Fruit fly (Drosophila melanogaster) whole organism, wandering third instar larva: Measurements from ENCODE around the gene CG7542.

ENCODE experiments used
- Abd-B ChIP-seq: fragments of >200 bp; optimal IDR thresholded peaks from 2 replicates; lab custom pipeline; 2017; ENCODE audit warnings: missing biosample characterization, missing genetic modification characterization
- CG32264 ChIP-seq: fragments of 200-800 bp; sonication (Bioruptor generic); optimal IDR thresholded peaks from 2 replicates; lab custom pipeline; 2016; ENCODE audit warnings: missing biosample characterization, missing genetic modification characterization
- CrebA ChIP-seq: fragments of 200-800 bp; sonication (Bioruptor generic); optimal IDR thresholded peaks from 2 replicates; lab custom pipeline; 2016; ENCODE audit warnings: missing biosample characterization, mild to moderate bottlenecking, missing genetic modification characterization, borderline replicate concordance
- Dfd ChIP-seq: fragments of >200 bp; optimal IDR thresholded peaks from 2 replicates; lab custom pipeline; 2017; ENCODE audit warnings: missing biosample characterization, missing genetic modification characterization
- Dif ChIP-seq: fragments of 200-275, 200-300 bp; sonication (Bioruptor generic); optimal IDR thresholded peaks from 2 replicates; lab custom pipeline; 2018; ENCODE audit warnings: missing biosample characterization, missing genetic modification characterization; ENCODE audit not compliant: partially characterized antibody
- GATAd ChIP-seq: sonication (Bioruptor generic); optimal IDR thresholded peaks from 2 replicates; lab custom pipeline; 2016; ENCODE audit warnings: missing biosample characterization, missing genetic modification characterization
- HLH106 ChIP-seq: fragments of 200-800 bp; optimal IDR thresholded peaks from 3 replicates; lab custom pipeline; 2019; ENCODE audit warnings: missing biosample characterization, mild to moderate bottlenecking, missing genetic modification characterization, moderate library complexity
- Hnf4 ChIP-seq: fragments of 200-800 bp; sonication (Bioruptor generic); optimal IDR thresholded peaks from 2 replicates; lab custom pipeline; 2016; ENCODE audit warnings: missing biosample characterization, mild to moderate bottlenecking, missing genetic modification characterization
- Hr78 ChIP-seq: fragments of >200 bp; optimal IDR thresholded peaks from 2 replicates; lab custom pipeline; 2017; ENCODE audit warnings: missing biosample characterization, missing genetic modification characterization
- Hr83 ChIP-seq: fragments of 200-300 bp; sonication (Bioruptor generic); optimal IDR thresholded peaks from 2 replicates; lab custom pipeline; 2016; ENCODE audit warnings: missing biosample characterization, mild to moderate bottlenecking, missing genetic modification characterization, moderate library complexity; ENCODE audit not compliant: poor library complexity, severe bottlenecking
- Jra ChIP-seq: sonication (Bioruptor generic); optimal IDR thresholded peaks from 2 replicates; lab custom pipeline; 2016; ENCODE audit warnings: missing biosample characterization, missing genetic modification characterization
- Mio ChIP-seq: sonication (Bioruptor generic); optimal IDR thresholded peaks from 2 replicates; lab custom pipeline; 2016; ENCODE audit warnings: missing biosample characterization, missing genetic modification characterization
- N ChIP-seq: fragments of >200 bp; optimal IDR thresholded peaks from 2 replicates; lab custom pipeline; 2018; ENCODE audit warnings: missing biosample characterization, missing external identifiers, missing genetic modification characterization
- OdsH ChIP-seq: fragments of 200-800 bp; sonication (Bioruptor generic); optimal IDR thresholded peaks from 2 replicates; lab custom pipeline; 2016; ENCODE audit warnings: missing biosample characterization, mild to moderate bottlenecking, missing genetic modification characterization
- Rel ChIP-seq, 2 experiments: fragments of 200-800 bp; sonication (Bioruptor generic) in 1 of 2; optimal IDR thresholded peaks; 2 replicates in 1 of 2; 3 replicates in 1 of 2; lab custom pipeline; 2016 to 2019; ENCODE audit warnings: mild to moderate bottlenecking in 2 of 2, missing biosample characterization in 2 of 2, missing genetic modification characterization in 2 of 2, moderate library complexity in 1 of 2
- Sp1 ChIP-seq: fragments of 200-800 bp; sonication (Bioruptor generic); optimal IDR thresholded peaks from 3 replicates; lab custom pipeline; 2019; ENCODE audit warnings: missing biosample characterization, mild to moderate bottlenecking, missing genetic modification characterization, moderate library complexity
- Vsx2 ChIP-seq: fragments of 200-300, 225-300 bp; sonication (Bioruptor generic); optimal IDR thresholded peaks from 2 replicates; lab custom pipeline; 2018; ENCODE audit warnings: missing biosample characterization, missing genetic modification characterization; ENCODE audit not compliant: partially characterized antibody
- br ChIP-seq: fragments of 200-800 bp; sonication (Bioruptor generic); optimal IDR thresholded peaks from 2 replicates; lab custom pipeline; 2016; ENCODE audit warnings: missing biosample characterization, missing genetic modification characterization
- brk ChIP-seq: fragments of 200-800 bp; sonication (Bioruptor generic); optimal IDR thresholded peaks from 2 replicates; lab custom pipeline; 2016; ENCODE audit warnings: missing biosample characterization, mild to moderate bottlenecking, missing genetic modification characterization
- dl ChIP-seq, 2 experiments: fragments of 175-275, 200-275 bp in 1 of 2; fragments of 200-275 bp in 1 of 2; sonication (Bioruptor generic); optimal IDR thresholded peaks; lab custom pipeline; 2018; ENCODE audit warnings: mild to moderate bottlenecking in 2 of 2, missing biosample characterization in 2 of 2, missing genetic modification characterization in 2 of 2, moderate library complexity in 2 of 2; ENCODE audit not compliant: partially characterized antibody in 2 of 2, insufficient read depth in 1 of 2
- dmrt93B ChIP-seq: fragments of 200-800 bp; sonication (Bioruptor generic); optimal IDR thresholded peaks from 2 replicates; lab custom pipeline; 2018; ENCODE audit warnings: missing biosample characterization, mild to moderate bottlenecking, missing genetic modification characterization
- ey ChIP-seq: fragments of 200-800 bp; sonication (Bioruptor generic); optimal IDR thresholded peaks from 2 replicates; lab custom pipeline; 2016; ENCODE audit warnings: missing biosample characterization, missing genetic modification characterization
- foxo ChIP-seq, 2 experiments: fragments of 200-800 bp; sonication (Bioruptor generic); optimal IDR thresholded peaks; 2 replicates in 1 of 2; 3 replicates in 1 of 2; lab custom pipeline; 2016 to 2017; ENCODE audit warnings: missing biosample characterization in 2 of 2, missing genetic modification characterization in 2 of 2
- fru ChIP-seq: fragments of 200-800 bp; sonication (Bioruptor generic); optimal IDR thresholded peaks from 3 replicates; lab custom pipeline; 2016; ENCODE audit warnings: missing biosample characterization, mild to moderate bottlenecking, missing genetic modification characterization
- h ChIP-seq: fragments of 200-800 bp; sonication (Bioruptor generic); optimal IDR thresholded peaks from 3 replicates; lab custom pipeline; 2016; ENCODE audit warnings: missing biosample characterization, mild to moderate bottlenecking, missing genetic modification characterization
- jim ChIP-seq: fragments of 175-275, 200-325 bp; sonication (Bioruptor generic); optimal IDR thresholded peaks from 2 replicates; lab custom pipeline; 2016; ENCODE audit warnings: missing biosample characterization, mild to moderate bottlenecking, missing genetic modification characterization
- pan ChIP-seq: fragments of >200 bp; optimal IDR thresholded peaks from 2 replicates; lab custom pipeline; 2017
- psq ChIP-seq: fragments of 200-800 bp; sonication (Bioruptor generic); optimal IDR thresholded peaks from 3 replicates; lab custom pipeline; 2017; ENCODE audit warnings: missing biosample characterization, mild to moderate bottlenecking, missing genetic modification characterization, moderate library complexity
- rgr ChIP-seq: fragments of 200-800 bp; sonication (Bioruptor generic); optimal IDR thresholded peaks from 3 replicates; lab custom pipeline; 2016; ENCODE audit warnings: missing biosample characterization, mild to moderate bottlenecking, missing genetic modification characterization
- sage ChIP-seq: fragments of 200-800 bp; sonication (Bioruptor generic); optimal IDR thresholded peaks from 2 replicates; lab custom pipeline; 2016; ENCODE audit warnings: missing biosample characterization, mild to moderate bottlenecking, missing genetic modification characterization
- sv ChIP-seq: fragments of 200-800 bp; sonication (Bioruptor generic); optimal IDR thresholded peaks from 3 replicates; lab custom pipeline; 2016; ENCODE audit warnings: missing biosample characterization, missing genetic modification characterization
- tai ChIP-seq: sonication (Bioruptor generic); optimal IDR thresholded peaks from 2 replicates; lab custom pipeline; 2016; ENCODE audit warnings: missing biosample characterization, missing genetic modification characterization
- usp ChIP-seq: fragments of >200 bp; optimal IDR thresholded peaks from 2 replicates; lab custom pipeline; 2017; ENCODE audit warnings: missing biosample characterization, missing genetic modification characterization
- woc ChIP-seq: sonication (Bioruptor generic); optimal IDR thresholded peaks from 2 replicates; lab custom pipeline; 2016; ENCODE audit warnings: missing biosample characterization, mild to moderate bottlenecking, missing genetic modification characterization

The CG7542 gene

dm6 chr3L:17549049-17549876 is at the start of gene CG7542, which contains the start of gene Jon74E:
Gene CG7542, plus strand, starts transcription at chr3L:17549826.
Gene Jon74E, minus strand, starts transcription at chr3L:17549127.
- TF ChIP-seq Hr83 (no peak), Abd-B (no peak), Dfd (GFP tag; lab: Kevin White, UChicago) (no peak), h (no peak), usp (no peak), Rel (GFP tag; optimal IDR thresholded peaks at IDR 0.05; lab: Kevin White, UChicago) (no peak), Rel (tag; optimal IDR thresholded peaks at IDR 0.05; lab: Kevin White, UChicago) (no peak), Dif (no peak), jim (GFP tag; lab: Kevin White, UChicago) (no peak), HLH106 (tag; lab: Kevin White, UChicago) (no peak), sage (GFP tag; lab: Kevin White, UChicago) (no peak), ey (GFP tag; lab: Kevin White, UChicago) (no peak), Jra (GFP tag; lab: Kevin White, UChicago) (no peak), GATAd (GFP tag; lab: Kevin White, UChicago) (no peak), Vsx2 (GFP tag; lab: Kevin White, UChicago) (no peak), brk (no peak), sv (GFP tag; lab: Kevin White, UChicago) (no peak), CrebA (GFP tag; lab: Kevin White, UChicago) (no peak), woc (no peak), dl (GFP tag; optimal IDR thresholded peaks at IDR 0.05; lab: Kevin White, UChicago; ENCODE audit: insufficient read depth in 1 of 2, partially characterized antibody in 2 of 2) (no peak)

DNA sequence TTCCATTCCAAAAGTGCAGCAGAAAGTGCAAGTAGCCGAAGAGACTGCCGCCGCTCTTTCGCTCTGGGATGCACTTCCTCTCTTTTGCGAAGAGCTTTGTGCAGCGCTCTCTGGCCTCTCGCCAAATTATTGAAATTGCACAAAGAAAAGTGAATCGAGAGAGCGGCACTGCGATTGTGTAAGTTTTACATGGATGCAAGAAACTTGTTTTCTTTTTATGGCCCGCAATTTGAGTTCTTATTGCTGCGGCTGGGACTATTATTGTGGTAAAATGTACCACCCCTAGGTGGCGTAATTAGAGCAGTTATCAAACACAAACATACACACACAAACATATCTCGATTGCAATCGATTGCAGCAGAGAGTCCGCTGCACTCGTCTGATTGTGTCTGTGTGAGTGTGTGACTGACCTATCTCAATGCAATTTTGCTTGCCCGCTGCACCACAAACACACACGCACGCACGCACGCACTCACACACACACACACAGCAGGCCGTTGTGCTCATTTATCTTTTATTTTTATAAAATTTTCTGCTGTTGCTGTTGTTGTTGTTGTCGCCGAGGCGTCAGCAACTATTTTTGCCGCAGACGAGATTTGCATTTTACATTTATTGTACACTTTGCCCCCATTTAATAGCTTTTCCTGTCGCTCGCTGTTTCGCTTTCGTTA is 49.2 kb upstream of the CG7542 start:
- TF ChIP-seq jim (GFP tag; lab: Kevin White, UChicago) (no peak), Dif (peak; percentile 58)
- TF ChIP-seq, all 38 proteins: peak for 1

dm6 chr3L:17502235-17502634 is 47.4 kb upstream of the CG7542 start:
- peak; percentile 74 for TF ChIP-seq Sp1
- no peak for TF ChIP-seq pan
- peak; percentile 33 for TF ChIP-seq Hr83
- TF ChIP-seq br (GFP tag; lab: Kevin White, UChicago) = peak; percentile 82
- no peak for TF ChIP-seq Abd-B
- TF ChIP-seq h = peak; percentile 85
- peak; percentile 62 for TF ChIP-seq Hnf4 (GFP tag; lab: Kevin White, UChicago)
- peak; percentile 78 for TF ChIP-seq OdsH
- TF ChIP-seq foxo (GFP tag; optimal IDR thresholded peaks at IDR 0.05; lab: Kevin White, UChicago) = peak; percentile 20 to 82
- no peak for TF ChIP-seq usp
- peak; percentile 43 for TF ChIP-seq Jra (GFP tag; lab: Kevin White, UChicago)
- no peak for TF ChIP-seq Hr78
- TF ChIP-seq dmrt93B (GFP tag; lab: Kevin White, UChicago) = peak; percentile 26
- peak; percentile 51 for TF ChIP-seq tai (GFP tag; lab: Kevin White, UChicago)
- TF ChIP-seq sage (GFP tag; lab: Kevin White, UChicago) = peak; percentile 49
- TF ChIP-seq Rel (GFP tag; optimal IDR thresholded peaks at IDR 0.05; lab: Kevin White, UChicago) = peak; percentile 62
- TF ChIP-seq Rel (tag; optimal IDR thresholded peaks at IDR 0.05; lab: Kevin White, UChicago) = no peak
- TF ChIP-seq Vsx2 (GFP tag; lab: Kevin White, UChicago) = no peak
- TF ChIP-seq CrebA (GFP tag; lab: Kevin White, UChicago) = no peak
- no peak for TF ChIP-seq Mio
- TF ChIP-seq sv (GFP tag; lab: Kevin White, UChicago) = no peak
- no peak for TF ChIP-seq brk
- TF ChIP-seq rgr (GFP tag; lab: Kevin White, UChicago) = peak; percentile 81
- TF ChIP-seq N (GFP tag; lab: Kevin White, UChicago) = no peak
- peak; percentile 70 for TF ChIP-seq psq (GFP tag; lab: Kevin White, UChicago)
- TF ChIP-seq woc = peak; percentile 81
- TF ChIP-seq jim (GFP tag; lab: Kevin White, UChicago) = no peak
- peak; percentile 78 for TF ChIP-seq HLH106 (tag; lab: Kevin White, UChicago)
- peak; percentile 85 for TF ChIP-seq fru (GFP tag; lab: Kevin White, UChicago)
- TF ChIP-seq CG32264 = peak; percentile 65
- TF ChIP-seq ey (GFP tag; lab: Kevin White, UChicago) = peak; percentile 79
